Worm (Caenorhabditis elegans): ENCODE data around the gene papl-1.

- TF ChIP-seq nfya-1 (tag; optimal IDR thresholded peaks at IDR 0.05; ENCODE audit: borderline replicate concordance, insufficient read depth) (no peak), F49E8.2 (tag; optimal IDR thresholded peaks at IDR 0.05; ENCODE audit: insufficient read depth) (no peak), nfyb-1 (GFP tag; IDR thresholded peaks at IDR 0.05) (no peak)
These were observed 7.2 kb downstream of the papl-1 start, which contains the start of gene C15C8.8 for ce11 chrV:12752407-12752806.

All from whole organism, young adult.